Worm (Caenorhabditis elegans): ENCODE measurements around the gene B0252.3.

- TF ChIP-seq ama-1 (optimal IDR thresholded peaks at IDR 0.05), result no peak
- no peak for TF ChIP-seq blmp-1 (tag; optimal IDR thresholded peaks at IDR 0.05)
- no peak for TF ChIP-seq nhr-90 (tag; optimal IDR thresholded peaks at IDR 0.05; ENCODE audit: poor library complexity)
- no peak for TF ChIP-seq snpc-4 (tag; optimal IDR thresholded peaks at IDR 0.05)
- no peak for TF ChIP-seq rnt-1 (tag; optimal IDR thresholded peaks at IDR 0.05)
Observed at ce11 chrII:6860043-6860442, 47.5 kb downstream of the B0252.3 start.

Data from whole organism, L1 larva.